Worm (Caenorhabditis elegans): Measurements from ENCODE around the gene srg-66.

DNA sequence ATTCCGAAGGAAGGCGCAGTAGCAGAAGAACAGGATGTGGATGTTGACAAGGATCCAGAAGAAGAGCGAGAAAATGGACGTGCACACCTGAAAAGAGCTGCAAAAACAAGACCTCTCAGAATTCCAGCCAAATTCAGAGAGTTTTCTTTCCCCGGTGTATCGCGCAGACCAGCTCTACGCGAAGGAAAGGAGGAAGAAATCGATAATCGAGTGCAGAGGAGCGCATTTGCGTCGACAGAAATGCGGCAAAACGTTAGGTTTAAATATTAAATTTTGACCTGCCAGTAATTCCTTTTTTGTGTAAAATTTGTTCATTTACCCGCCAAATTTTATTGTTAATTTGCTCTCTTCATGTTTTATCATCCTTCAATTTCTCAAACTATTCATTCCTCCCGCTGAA lies 4.5 kb downstream of the srg-66 start:
- TF ChIP-seq pbrm-1 (GFP tag; IDR thresholded peaks at IDR 0.05) (no peak), unc-130 (GFP tag; optimal IDR thresholded peaks at IDR 0.05) (no peak), F55B11.4 (tag; optimal IDR thresholded peaks at IDR 0.05; ENCODE audit: borderline replicate concordance, insufficient read depth) (no peak), unc-62 (GFP tag; optimal IDR thresholded peaks at IDR 0.05) (no peak), ztf-28 (GFP tag; IDR thresholded peaks at IDR 0.05) (no peak), Y53G8AR.9 (GFP tag; conservative IDR thresholded peaks at IDR 0.05) (no peak), rcor-1 (GFP tag; IDR thresholded peaks at IDR 0.05) (no peak), F52B5.7 (tag; optimal IDR thresholded peaks at IDR 0.05) (no peak), xnd-1 (tag; optimal IDR thresholded peaks at IDR 0.05) (no peak), lin-26 (GFP tag; IDR thresholded peaks at IDR 0.05) (no peak)

All from whole organism, young adult.